Worm (Caenorhabditis elegans): ENCODE results near the gene C49C3.4.

C49C3.4 gene

DNA sequence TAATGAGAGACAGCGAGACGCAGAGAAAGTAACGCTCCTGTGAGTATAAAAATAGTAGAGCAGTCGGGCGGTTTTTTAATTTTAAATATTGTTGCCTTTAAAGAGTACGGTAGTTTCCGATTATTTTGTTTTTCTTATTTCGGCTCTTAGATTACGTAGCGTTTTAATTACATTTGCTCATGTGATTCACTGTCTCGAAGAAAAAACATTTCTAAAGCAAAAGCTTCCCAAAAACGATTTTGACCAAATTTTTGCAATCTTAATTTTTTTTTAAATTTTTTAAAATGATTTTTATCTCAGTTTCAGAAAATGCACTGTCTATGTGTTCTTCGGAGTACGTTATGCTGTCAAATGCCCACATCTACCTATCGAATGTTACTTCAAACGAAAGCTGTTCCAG, 55.5 kb downstream of the C49C3.4 start, which contains the start of gene haf-1:
haf-1 (plus strand) TSS at position 301 of the 400 bp plus-strand sequence.
- TF ChIP-seq gmeb-2 (tag; optimal IDR thresholded peaks at IDR 0.05), result no peak
- no peak for TF ChIP-seq pros-1 (tag; optimal IDR thresholded peaks at IDR 0.05)
- no peak for TF ChIP-seq ceh-2 (tag; optimal IDR thresholded peaks at IDR 0.05)
- TF ChIP-seq ceh-22 (tag; optimal IDR thresholded peaks at IDR 0.05), result no peak
- no peak for TF ChIP-seq eyg-1 (tag; optimal IDR thresholded peaks at IDR 0.05)
- no peak for TF ChIP-seq zip-5 (tag; optimal IDR thresholded peaks at IDR 0.05)
- no peak for TF ChIP-seq tbx-7 (tag; optimal IDR thresholded peaks at IDR 0.05)

All from whole organism, late embryonic.